Fruit fly (Drosophila melanogaster): ENCODE results near the gene CG6621.

The CG6621 gene

DNA sequence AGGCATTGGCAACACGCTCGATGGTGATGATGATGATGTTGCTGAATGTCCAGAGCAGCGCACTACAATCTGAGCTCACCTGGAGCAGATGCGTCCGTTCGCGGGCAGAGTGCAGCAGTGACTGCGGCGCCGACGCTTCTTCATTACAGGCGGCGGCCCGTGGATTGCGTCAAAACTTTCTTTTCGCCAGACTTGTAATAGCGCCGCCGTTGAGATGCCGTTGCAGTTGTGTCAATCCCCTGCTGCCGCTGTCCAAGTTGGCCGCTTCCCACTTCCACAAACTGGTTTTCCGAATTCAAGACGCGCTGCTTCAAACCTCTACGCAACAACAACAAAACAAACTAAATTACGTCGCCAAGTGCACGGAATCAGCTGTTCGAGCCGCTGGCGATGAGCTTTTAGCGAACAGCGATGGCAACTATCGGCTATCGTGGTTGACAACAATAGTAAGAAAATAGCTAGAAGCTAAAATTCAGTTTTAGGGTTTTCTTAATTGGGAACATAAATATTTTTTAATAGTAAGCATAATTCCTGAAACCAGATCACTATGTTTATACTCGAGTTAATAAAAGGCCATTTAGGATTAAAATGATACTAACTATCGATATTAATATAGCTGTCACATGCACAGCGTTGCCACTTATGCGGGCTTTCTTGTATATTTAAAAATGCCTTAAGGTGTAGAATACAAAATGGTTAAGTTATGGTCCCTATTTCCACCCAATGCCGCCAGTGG, 11.3 kb downstream of the CG6621 start, which contains the start of gene Tpc1 (continued):
- 0 out of 3 replicates have a peak, but pooled peaks have one; percentile 47 for TF ChIP-seq Dbx (GFP tag; IDR thresholded peaks at IDR 0.05)
- TF ChIP-seq h (optimal IDR thresholded peaks at IDR 0.05), result no peak
- TF ChIP-seq CG3726 (GFP tag; IDR thresholded peaks at IDR 0.05), result no peak
- TF ChIP-seq CG6791 (GFP tag; IDR thresholded peaks at IDR 0.05; ENCODE audit: partially characterized antibody), result peak; percentile 70
- TF ChIP-seq Taf1 (GFP tag; IDR thresholded peaks at IDR 0.05), result no peak
- TF ChIP-seq da (GFP tag; optimal IDR thresholded peaks at IDR 0.05), result no peak
- TF ChIP-seq Ada2b (GFP tag; IDR thresholded peaks at IDR 0.05), result no peak
- peak; percentile 40 for TF ChIP-seq Dip3 (GFP tag; optimal IDR thresholded peaks at IDR 0.05)
- TF ChIP-seq CG11560 (tag; IDR thresholded peaks at IDR 0.05), result no peak
- TF ChIP-seq psq (GFP tag; optimal IDR thresholded peaks at IDR 0.05), result no peak
- TF ChIP-seq Stat92E (GFP tag; optimal IDR thresholded peaks at IDR 0.05), result peak in 1 of 3 experiments; percentile 54
- peak; percentile 60 for TF ChIP-seq CG13775 (GFP tag; optimal IDR thresholded peaks at IDR 0.05)
- no peak for TF ChIP-seq ham (GFP tag; IDR thresholded peaks at IDR 0.05)
- TF ChIP-seq Antp (GFP tag; optimal IDR thresholded peaks at IDR 0.05), result no peak
- no peak for TF ChIP-seq dan (GFP tag; IDR thresholded peaks at IDR 0.05)
- TF ChIP-seq caup (GFP tag; optimal IDR thresholded peaks at IDR 0.05; ENCODE audit: severe bottlenecking), result no peak
- peak; percentile 88 for TF ChIP-seq CG11504 (tag; optimal IDR thresholded peaks at IDR 0.05)
- TF ChIP-seq zen2 (GFP tag; IDR thresholded peaks at IDR 0.05; ENCODE audit: partially characterized antibody), result peak; percentile 50; the same call in 1 of the 3 replicates
- peak; percentile 13 for TF ChIP-seq Atf3 (GFP tag; optimal IDR thresholded peaks at IDR 0.05)
- no peak; the same call in 3 of the 4 replicates for TF ChIP-seq Gug (GFP tag; IDR thresholded peaks at IDR 0.05)
- no peak for TF ChIP-seq ara (GFP tag; IDR thresholded peaks at IDR 0.05)
- peak; percentile 94 for TF ChIP-seq CG3995 (GFP tag; optimal IDR thresholded peaks at IDR 0.05)
- no peak for TF ChIP-seq HLH3B (GFP tag; IDR thresholded peaks at IDR 0.05)
- peak; percentile 57 for TF ChIP-seq Hsf (GFP tag; optimal IDR thresholded peaks at IDR 0.05)
- peak; percentile 81 for TF ChIP-seq CG13624 (GFP tag; optimal IDR thresholded peaks at IDR 0.05)
- no peak for TF ChIP-seq Mes4 (GFP tag; optimal IDR thresholded peaks at IDR 0.05)
- TF ChIP-seq CG5180 (GFP tag; optimal IDR thresholded peaks at IDR 0.05), result peak; percentile 94
- no peak for TF ChIP-seq Deaf1 (tag; optimal IDR thresholded peaks at IDR 0.05)
- no peak for TF ChIP-seq z (GFP tag; IDR thresholded peaks at IDR 0.05)
- TF ChIP-seq salm (tag; optimal IDR thresholded peaks at IDR 0.05), result no peak
- peak; percentile 41 for TF ChIP-seq CG13424 (tag; optimal IDR thresholded peaks at IDR 0.05)
- peak; percentile 55 for TF ChIP-seq CG10267 (tag; optimal IDR thresholded peaks at IDR 0.05)
- peak; percentile 59 for TF ChIP-seq phol (tag; optimal IDR thresholded peaks at IDR 0.05)
- peak in 1 of 2 experiments; percentile 93 for TF ChIP-seq Pdp1 (GFP tag; optimal IDR thresholded peaks at IDR 0.05)
- peak; percentile 93 for TF ChIP-seq Scr (GFP tag; IDR thresholded peaks at IDR 0.05; ENCODE audit: partially characterized antibody)
- TF ChIP-seq CG3847 (GFP tag; IDR thresholded peaks at IDR 0.05), result peak; percentile 49; the same call in 1 of the 2 replicates
- TF ChIP-seq abd-A (tag; optimal IDR thresholded peaks at IDR 0.05), result no peak
- TF ChIP-seq inv (GFP tag; IDR thresholded peaks at IDR 0.05; ENCODE audit: partially characterized antibody), result peak; percentile 85
- TF ChIP-seq Camta (GFP tag; optimal IDR thresholded peaks at IDR 0.05), result no peak
- TF ChIP-seq CG2875 (GFP tag; optimal IDR thresholded peaks at IDR 0.05), result no peak
- TF ChIP-seq CG6175 (GFP tag; IDR thresholded peaks at IDR 0.05), result no peak
- no peak for TF ChIP-seq ken (GFP tag; IDR thresholded peaks at IDR 0.05)
- peak; percentile 19 for TF ChIP-seq unpg (GFP tag; optimal IDR thresholded peaks at IDR 0.05)
- TF ChIP-seq BtbVII (GFP tag; optimal IDR thresholded peaks at IDR 0.05), result no peak
- peak; percentile 46 for TF ChIP-seq grau (tag; optimal IDR thresholded peaks at IDR 0.05)
- TF ChIP-seq so (GFP tag; IDR thresholded peaks at IDR 0.05), result no peak
- TF ChIP-seq Hand (GFP tag; optimal IDR thresholded peaks at IDR 0.05), result no peak
- no peak for TF ChIP-seq otp (GFP tag; IDR thresholded peaks at IDR 0.05)
- no peak for TF ChIP-seq CG8359 (GFP tag; optimal IDR thresholded peaks at IDR 0.05; ENCODE audit: borderline replicate concordance)
